Fruit fly (Drosophila melanogaster): ENCODE measurements around the gene CG43851.

dm6 chr2L:2628760-2629159 lies 18.9 kb upstream of the CG43851 start:
- TF ChIP-seq Hr96 (GFP tag; optimal IDR thresholded peaks at IDR 0.05) = no peak
- TF ChIP-seq kay (GFP tag; ENCODE audit: borderline replicate concordance) = no peak
- TF ChIP-seq Crg-1 (GFP tag; optimal IDR thresholded peaks at IDR 0.05) = no peak

All from whole organism, adult.